Worm (Caenorhabditis elegans): ENCODE results near the gene ccdc-55.

ce11 chrIII:4204964-4205363, 36.4 kb upstream of the ccdc-55 start:
- TF ChIP-seq nhr-102 (tag; optimal IDR thresholded peaks at IDR 0.05) (no peak), nhr-11 (tag; optimal IDR thresholded peaks at IDR 0.05) (no peak)

Data from whole organism, L4 larva.